Worm (Caenorhabditis elegans) whole organism, young adult: ENCODE results near the gene F22E12.3.

Experiments
- aptf-2 ChIP-seq: fragments of 200-800 bp; sonication (Bioruptor generic); conservative IDR thresholded peaks from 2 replicates; pipeline ENCODE4 v1.3.6; 2022; ENCODE audit warnings: missing genetic modification reagents, missing genetic modification characterization, missing compliant biosample characterization
- pha-4 ChIP-seq: fragments of 150-350 bp; sonication (generic microtip); optimal IDR thresholded peaks from 2 replicates; lab custom pipeline; 2014; ENCODE audit warnings: missing biosample characterization, missing genetic modification reagents, missing genetic modification characterization

- TF ChIP-seq aptf-2 (GFP tag; lab: Robert Waterston, UW) = no peak
- TF ChIP-seq pha-4 (tag; lab: Kevin White, UChicago) = no peak
Measured at ce11 chrV:10483995-10484394, 20.8 kb upstream of the F22E12.3 start.
